Worm (Caenorhabditis elegans): ENCODE data around the gene rnf-121.

DNA sequence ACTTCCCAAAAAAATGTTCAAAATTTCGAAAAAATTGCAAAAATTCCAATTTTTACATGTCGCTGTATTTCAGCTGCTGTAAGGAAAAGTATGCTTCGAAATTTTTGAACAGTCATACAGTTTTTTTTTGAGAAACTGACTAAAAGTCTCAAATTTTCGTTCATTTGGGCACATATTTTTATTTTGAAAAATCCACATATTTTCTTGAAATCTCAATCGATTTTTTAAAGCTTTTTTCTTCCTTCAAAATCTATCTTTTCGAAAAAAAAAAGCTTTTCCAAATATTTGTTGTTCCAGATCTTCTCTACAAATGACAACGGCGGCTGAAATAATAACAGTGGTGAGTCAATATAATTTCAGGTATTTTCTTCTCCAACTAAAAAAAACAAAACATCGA lies 26.2 kb upstream of the rnf-121 start, which contains the start of gene asd-1:
- no peak for TF ChIP-seq W03F9.2 (tag; optimal IDR thresholded peaks at IDR 0.05)
- TF ChIP-seq dao-5 (tag; optimal IDR thresholded peaks at IDR 0.05): no peak
- no peak for TF ChIP-seq him-1 (tag; optimal IDR thresholded peaks at IDR 0.05)

Measured in whole organism, L4/young adult.